Worm (Caenorhabditis elegans) whole organism, L2 larva: ENCODE results near the gene sqv-1.
A peak's percentile ranks its signal among the peaks of the same experiment; 100 is the strongest.

Experiments used
- C34F6.9 ChIP-seq: fragments of 150-350 bp; optimal IDR thresholded peaks from 2 replicates; lab custom pipeline; 2014; ENCODE audit warnings: missing biosample characterization, missing genetic modification characterization
- F13H6.1 ChIP-seq: sonication (generic microtip); optimal IDR thresholded peaks from 2 replicates; lab custom pipeline; 2016; ENCODE audit warnings: missing genetic modification characterization, missing compliant biosample characterization
- R02D3.7 ChIP-seq: fragments of 150-350 bp; optimal IDR thresholded peaks from 2 replicates; lab custom pipeline; 2014; ENCODE audit warnings: missing biosample characterization, missing genetic modification characterization
- Y55F3AM.14 ChIP-seq: fragments of 200-800 bp; sonication (Bioruptor generic); optimal IDR thresholded peaks from 2 replicates; lab custom pipeline; 2018; ENCODE audit warnings: mild to moderate bottlenecking, missing genetic modification characterization, missing compliant biosample characterization
- ZK546.5 ChIP-seq: sonication (generic microtip); optimal IDR thresholded peaks from 2 replicates; lab custom pipeline; 2017; ENCODE audit warnings: missing biosample characterization, missing genetic modification characterization
- alr-1 ChIP-seq: fragments of 150-350 bp; optimal IDR thresholded peaks from 2 replicates; lab custom pipeline; 2014; ENCODE audit warnings: missing biosample characterization, missing genetic modification characterization
- aly-2 ChIP-seq: fragments of 150-350 bp; optimal IDR thresholded peaks from 2 replicates; lab custom pipeline; 2014; ENCODE audit warnings: missing biosample characterization, missing genetic modification characterization
- ama-1 ChIP-seq: fragments of 150-350 bp; optimal IDR thresholded peaks from 2 replicates; lab custom pipeline; 2018; ENCODE audit warnings: inconsistent platforms
- ceh-16 ChIP-seq: fragments of 150-350 bp; optimal IDR thresholded peaks from 2 replicates; lab custom pipeline; 2014; ENCODE audit warnings: missing biosample characterization, missing genetic modification characterization
- ceh-82 ChIP-seq: fragments of 150-350 bp; optimal IDR thresholded peaks from 2 replicates; lab custom pipeline; 2014; ENCODE audit warnings: missing biosample characterization, missing genetic modification characterization
- crh-2 ChIP-seq: sonication (generic microtip); optimal IDR thresholded peaks from 2 replicates; lab custom pipeline; 2017; ENCODE audit warnings: missing biosample characterization, missing genetic modification characterization
- dmd-4 ChIP-seq: sonication (generic microtip); optimal IDR thresholded peaks from 2 replicates; lab custom pipeline; 2017; ENCODE audit warnings: missing biosample characterization, missing genetic modification characterization
- egl-27 ChIP-seq: sonication (generic microtip); optimal IDR thresholded peaks from 3 replicates; lab custom pipeline; 2017; ENCODE audit warnings: missing biosample characterization, missing genetic modification reagents, missing genetic modification characterization
- elt-1 ChIP-seq: fragments of 150-350 bp; optimal IDR thresholded peaks from 2 replicates; lab custom pipeline; 2014; ENCODE audit warnings: missing biosample characterization, missing genetic modification characterization
- elt-3 ChIP-seq: sonication (generic microtip); optimal IDR thresholded peaks from 2 replicates; lab custom pipeline; 2017; ENCODE audit warnings: missing biosample characterization, missing genetic modification characterization
- fos-1 ChIP-seq: fragments of 150-350 bp; optimal IDR thresholded peaks from 2 replicates; lab custom pipeline; 2014; ENCODE audit warnings: missing biosample characterization, missing genetic modification characterization
- gmeb-1 ChIP-seq: fragments of 150-350 bp; optimal IDR thresholded peaks from 2 replicates; lab custom pipeline; 2014; ENCODE audit warnings: missing biosample characterization, missing genetic modification characterization
- lin-11 ChIP-seq: fragments of 150-350 bp; sonication (generic microtip); optimal IDR thresholded peaks from 2 replicates; lab custom pipeline; 2014; ENCODE audit warnings: missing biosample characterization, missing genetic modification characterization, inconsistent platforms, mixed read lengths
- lin-13 ChIP-seq: fragments of 150-350 bp; optimal IDR thresholded peaks from 2 replicates; lab custom pipeline; 2014; ENCODE audit warnings: missing biosample characterization, missing genetic modification reagents, missing genetic modification characterization
- lin-39 ChIP-seq: fragments of 150-350 bp; optimal IDR thresholded peaks from 2 replicates; lab custom pipeline; 2014; ENCODE audit warnings: missing biosample characterization, missing genetic modification reagents, missing genetic modification characterization
- lsy-2 ChIP-seq, 2 experiments: fragments of 150-350 bp in 1 of 2; sonication (generic microtip) in 1 of 2; optimal IDR thresholded peaks; 2 replicates each; lab custom pipeline; 2014 to 2017; ENCODE audit warnings: missing biosample characterization in 2 of 2, missing genetic modification characterization in 2 of 2
- mab-5 ChIP-seq: fragments of 150-350 bp; optimal IDR thresholded peaks from 2 replicates; lab custom pipeline; 2014; ENCODE audit warnings: missing biosample characterization, missing genetic modification characterization
- mbf-1 ChIP-seq: sonication (generic microtip); optimal IDR thresholded peaks from 2 replicates; lab custom pipeline; 2017; ENCODE audit warnings: missing biosample characterization, missing genetic modification characterization
- mdl-1 ChIP-seq, 2 experiments: fragments of 150-350 bp in 1 of 2; sonication (generic microtip) in 1 of 2; optimal IDR thresholded peaks; 2 replicates each; lab custom pipeline; 2017; ENCODE audit warnings: missing biosample characterization in 2 of 2, missing genetic modification characterization in 2 of 2
- nhr-10 ChIP-seq: sonication (generic microtip); optimal IDR thresholded peaks from 2 replicates; lab custom pipeline; 2017; ENCODE audit warnings: missing biosample characterization, missing genetic modification characterization
- nhr-11 ChIP-seq: fragments of 150-350 bp; optimal IDR thresholded peaks from 2 replicates; lab custom pipeline; 2014; ENCODE audit warnings: missing biosample characterization, missing genetic modification characterization
- nhr-129 ChIP-seq: fragments of 150-350 bp; optimal IDR thresholded peaks from 2 replicates; lab custom pipeline; 2014; ENCODE audit warnings: missing biosample characterization, missing genetic modification characterization
- nhr-21 ChIP-seq: fragments of 150-350 bp; optimal IDR thresholded peaks from 2 replicates; lab custom pipeline; 2014; ENCODE audit warnings: missing biosample characterization, missing genetic modification characterization
- nhr-23 ChIP-seq: fragments of 150-350 bp; optimal IDR thresholded peaks from 2 replicates; lab custom pipeline; 2014; ENCODE audit warnings: missing biosample characterization, missing genetic modification reagents, missing genetic modification characterization
- nhr-237 ChIP-seq: fragments of 150-350 bp; optimal IDR thresholded peaks from 2 replicates; lab custom pipeline; 2014; ENCODE audit warnings: missing biosample characterization, missing genetic modification characterization
- nhr-25 ChIP-seq: fragments of 150-350 bp; sonication (generic microtip); optimal IDR thresholded peaks from 3 replicates; lab custom pipeline; 2014; ENCODE audit warnings: missing biosample characterization, missing genetic modification characterization
- nhr-6 ChIP-seq: fragments of 150-350 bp; optimal IDR thresholded peaks from 2 replicates; lab custom pipeline; 2014; ENCODE audit warnings: missing biosample characterization, missing genetic modification characterization
- nhr-77 ChIP-seq: fragments of 150-350 bp; optimal IDR thresholded peaks from 2 replicates; lab custom pipeline; 2014; ENCODE audit warnings: missing biosample characterization, missing genetic modification characterization
- peb-1 ChIP-seq: fragments of 150-350 bp; optimal IDR thresholded peaks from 2 replicates; lab custom pipeline; 2014; ENCODE audit warnings: missing biosample characterization, missing genetic modification characterization
- sem-4 ChIP-seq: fragments of 150-350 bp; optimal IDR thresholded peaks from 2 replicates; lab custom pipeline; 2014; ENCODE audit warnings: missing biosample characterization, missing genetic modification reagents, missing genetic modification characterization
- sma-3 ChIP-seq: sonication (generic microtip); optimal IDR thresholded peaks from 2 replicates; lab custom pipeline; 2016; ENCODE audit warnings: missing genetic modification reagents, missing genetic modification characterization, missing compliant biosample characterization
- sma-9 ChIP-seq, 2 experiments: fragments of 150-350 bp in 1 of 2; sonication (generic microtip) in 1 of 2; optimal IDR thresholded peaks; 2 replicates each; lab custom pipeline; 2014 to 2016; ENCODE audit warnings: missing genetic modification characterization in 2 of 2, mild to moderate bottlenecking in 1 of 2, missing biosample characterization in 1 of 2, missing compliant biosample characterization in 1 of 2, missing genetic modification reagents in 1 of 2, moderate library complexity in 1 of 2
- snpc-4 ChIP-seq: fragments of 150-350 bp; optimal IDR thresholded peaks from 2 replicates; lab custom pipeline; 2014; ENCODE audit warnings: missing biosample characterization, missing genetic modification characterization
- unc-39 ChIP-seq: fragments of 150-350 bp; optimal IDR thresholded peaks from 2 replicates; lab custom pipeline; 2014; ENCODE audit warnings: missing biosample characterization, missing genetic modification characterization
- unc-55 ChIP-seq: fragments of 150-350 bp; sonication (generic microtip); optimal IDR thresholded peaks from 3 replicates; lab custom pipeline; 2014; ENCODE audit warnings: missing biosample characterization, missing genetic modification reagents, missing genetic modification characterization
- zag-1 ChIP-seq: fragments of 150-350 bp; optimal IDR thresholded peaks from 2 replicates; lab custom pipeline; 2014; ENCODE audit warnings: missing biosample characterization, missing genetic modification characterization
- ztf-1 ChIP-seq: fragments of 200-800 bp; sonication (Bioruptor generic); conservative IDR thresholded peaks from 2 replicates; pipeline ENCODE4 v1.3.6; 2022; ENCODE audit warnings: missing genetic modification characterization, missing compliant biosample characterization
- ztf-11 ChIP-seq: sonication (generic microtip); optimal IDR thresholded peaks from 2 replicates; lab custom pipeline; 2017; ENCODE audit warnings: missing biosample characterization, missing genetic modification characterization

The sqv-1 gene

DNA sequence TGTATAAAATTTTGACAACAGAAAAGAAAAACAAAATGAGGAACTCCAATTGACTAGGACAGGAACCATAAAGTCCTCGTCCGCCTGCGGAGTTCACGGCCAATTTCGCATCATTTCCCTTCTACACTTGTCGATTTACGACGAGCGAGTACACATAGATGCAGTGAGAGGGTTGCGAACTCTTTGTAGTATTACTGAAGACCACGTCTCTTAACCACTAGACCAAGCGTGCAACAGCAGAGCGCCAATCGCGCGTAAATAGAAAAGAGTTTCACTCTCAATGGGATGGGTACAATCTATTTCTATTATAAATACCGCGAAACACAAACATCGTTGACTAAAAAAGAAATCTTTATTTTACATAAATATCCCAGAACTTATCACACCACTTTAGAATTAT lies 14.5 kb downstream of the sqv-1 start (continued):
- peak; percentile 74 for TF ChIP-seq F13H6.1 (tag; lab: Kevin White, UChicago)
- TF ChIP-seq fos-1 (tag; lab: Kevin White, UChicago), result peak; percentile 72
- no peak for TF ChIP-seq nhr-77
- no peak for TF ChIP-seq peb-1
- no peak for TF ChIP-seq lin-39

DNA sequence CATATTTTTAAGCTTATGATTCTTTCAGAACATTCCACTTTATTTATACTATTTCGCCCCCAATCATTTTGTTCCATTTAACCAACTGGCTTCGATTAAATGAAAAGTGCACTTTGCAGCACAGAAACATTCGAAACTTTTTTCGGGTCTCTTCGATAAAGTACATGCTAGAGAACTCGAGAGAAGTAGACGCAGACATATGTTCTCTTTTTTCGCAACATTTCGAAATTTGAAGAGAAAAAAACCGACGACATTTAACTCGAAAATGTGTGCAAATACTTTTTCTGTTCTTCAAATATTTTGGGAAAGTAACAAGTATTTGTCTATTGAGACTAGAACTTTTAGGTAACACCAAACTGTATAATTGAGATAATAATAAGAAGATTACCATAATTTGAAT lies 16.0 kb downstream of the sqv-1 start:
- TF ChIP-seq unc-55 (GFP tag; lab: Kevin White, UChicago) (peak; percentile 41), mab-5 (tag; lab: Kevin White, UChicago) (no peak), C34F6.9 (tag; lab: Kevin White, UChicago) (peak; percentile 84), sma-3 (GFP tag; lab: Kevin White, UChicago) (no peak), nhr-129 (tag; lab: Kevin White, UChicago) (peak; percentile 81), elt-1 (tag; lab: Kevin White, UChicago) (no peak), dmd-4 (tag; lab: Kevin White, UChicago) (no peak), sma-9 (GFP tag; optimal IDR thresholded peaks at IDR 0.05; lab: Kevin White, UChicago) (no peak), sma-9 (tag; optimal IDR thresholded peaks at IDR 0.05; lab: Kevin White, UChicago) (no peak), nhr-25 (tag; lab: Kevin White, UChicago) (no peak), fos-1 (tag; lab: Kevin White, UChicago) (peak; percentile 43), ceh-82 (no peak), nhr-23 (tag; lab: Kevin White, UChicago) (no peak), nhr-6 (tag; lab: Kevin White, UChicago) (no peak), crh-2 (tag; lab: Kevin White, UChicago) (peak; percentile 46), R02D3.7 (tag; lab: Kevin White, UChicago) (no peak), lin-13 (no peak), ztf-1 (GFP tag; lab: Robert Waterston, UW) (no peak), ZK546.5 (tag; lab: Kevin White, UChicago) (no peak), nhr-11 (tag; lab: Kevin White, UChicago) (no peak), egl-27 (tag; lab: Kevin White, UChicago) (no peak)

DNA sequence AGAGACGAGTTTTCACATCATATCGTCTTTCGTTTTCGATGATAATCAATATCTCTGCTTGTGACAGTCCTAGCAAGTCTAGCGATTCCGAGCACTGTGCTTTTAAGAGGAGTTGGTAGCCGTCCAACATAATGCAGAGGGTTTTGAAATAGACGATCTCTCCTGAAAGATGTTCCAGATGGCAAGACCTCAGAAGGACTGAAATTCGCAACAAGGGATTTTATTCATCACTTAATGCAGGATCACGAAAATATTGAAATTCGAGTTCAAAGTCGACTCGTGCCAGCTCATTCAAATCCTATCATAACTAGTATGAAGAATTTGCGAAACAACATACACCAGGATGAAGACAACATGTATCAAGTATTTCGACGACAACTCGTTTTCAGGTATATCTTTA lies 16.6 kb downstream of the sqv-1 start, which contains the start of gene D2096.7:
D2096.7 (minus strand) TSS at position 130 of the 400 bp plus-strand sequence.
- TF ChIP-seq ceh-16, result no peak
- TF ChIP-seq nhr-23 (tag; lab: Kevin White, UChicago), result no peak
- TF ChIP-seq F13H6.1 (tag; lab: Kevin White, UChicago), result no peak
- TF ChIP-seq crh-2 (tag; lab: Kevin White, UChicago), result peak; percentile 20
- no peak for TF ChIP-seq nhr-129 (tag; lab: Kevin White, UChicago)
- peak; percentile 3 for TF ChIP-seq Y55F3AM.14
- no peak for TF ChIP-seq mdl-1 (tag; optimal IDR thresholded peaks at IDR 0.05; lab: Kevin White, UChicago)

DNA sequence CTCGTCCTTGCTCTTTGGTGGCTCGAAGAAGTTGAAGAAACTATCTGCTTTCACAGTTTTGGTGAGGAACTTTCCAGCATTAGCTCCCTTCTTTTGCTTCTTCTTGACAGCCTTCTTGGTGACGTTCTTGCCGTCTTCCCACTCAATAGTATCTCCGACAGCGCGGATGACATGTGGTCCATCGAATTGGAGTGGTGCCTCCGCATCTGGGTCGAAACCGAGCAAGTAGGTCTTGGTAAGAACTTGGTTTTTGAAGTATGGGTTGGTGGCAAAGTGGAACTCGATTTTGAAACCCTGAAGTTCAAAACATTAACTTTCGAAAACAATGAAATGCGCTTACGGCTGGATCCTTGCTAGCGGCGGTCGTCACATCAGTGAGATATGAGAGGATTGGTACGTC lies 17.4 kb downstream of the sqv-1 start:
- TF ChIP-seq F13H6.1 (tag; lab: Kevin White, UChicago) (no peak), alr-1 (no peak), sma-3 (GFP tag; lab: Kevin White, UChicago) (no peak), nhr-21 (tag; lab: Kevin White, UChicago) (no peak), unc-55 (GFP tag; lab: Kevin White, UChicago) (no peak), Y55F3AM.14 (no peak), nhr-11 (tag; lab: Kevin White, UChicago) (no peak), mab-5 (tag; lab: Kevin White, UChicago) (no peak), crh-2 (tag; lab: Kevin White, UChicago) (no peak), zag-1 (tag; lab: Kevin White, UChicago) (no peak), egl-27 (tag; lab: Kevin White, UChicago) (no peak), R02D3.7 (tag; lab: Kevin White, UChicago) (no peak), nhr-237 (tag; lab: Kevin White, UChicago) (no peak), nhr-129 (tag; lab: Kevin White, UChicago) (no peak), lin-11 (tag; lab: Kevin White, UChicago) (no peak), ama-1 (lab: Kevin White, UChicago) (no peak), mbf-1 (tag; lab: Kevin White, UChicago) (no peak)

DNA sequence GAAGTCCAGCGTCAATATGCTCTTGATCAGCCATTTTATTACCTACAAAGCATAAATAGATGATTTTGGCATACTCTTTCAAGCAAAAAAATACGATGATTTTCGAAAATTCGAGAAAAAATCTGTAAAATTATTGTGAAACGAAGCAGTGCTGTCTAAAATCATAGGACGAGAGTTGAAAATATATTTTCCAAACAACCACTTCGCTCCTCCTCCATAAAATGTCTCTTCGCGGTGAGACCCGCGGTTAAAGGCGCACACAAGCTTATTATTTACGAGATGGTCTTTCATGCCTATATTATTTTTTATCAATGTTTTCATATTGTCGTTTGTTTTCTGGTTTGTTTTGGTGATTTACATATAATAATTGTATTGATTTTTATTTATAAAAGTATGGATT lies 18.4 kb downstream of the sqv-1 start, which contains the start of gene nap-1:
nap-1 (minus strand) TSS at position 42 of the 400 bp plus-strand sequence.
- TF ChIP-seq nhr-25 (tag; lab: Kevin White, UChicago), result peak; percentile 73
- TF ChIP-seq snpc-4 (tag; lab: Kevin White, UChicago), result peak; percentile 66
- TF ChIP-seq mdl-1 (tag; optimal IDR thresholded peaks at IDR 0.05; lab: Kevin White, UChicago), result peak in 1 of 2 experiments; percentile 11
- TF ChIP-seq ztf-11 (tag; lab: Kevin White, UChicago), result no peak
- TF ChIP-seq unc-39, result no peak
- no peak for TF ChIP-seq alr-1
- no peak for TF ChIP-seq aly-2 (tag; lab: Kevin White, UChicago)
- no peak for TF ChIP-seq nhr-11 (tag; lab: Kevin White, UChicago)
- peak; percentile 0 for TF ChIP-seq sem-4 (tag; lab: Kevin White, UChicago)
- no peak for TF ChIP-seq nhr-10 (tag; lab: Kevin White, UChicago)
- peak; percentile 71 for TF ChIP-seq sma-9 (GFP tag; optimal IDR thresholded peaks at IDR 0.05; lab: Kevin White, UChicago)
- TF ChIP-seq sma-9 (tag; optimal IDR thresholded peaks at IDR 0.05; lab: Kevin White, UChicago), result no peak
- TF ChIP-seq gmeb-1 (tag; lab: Kevin White, UChicago), result peak; percentile 76
- TF ChIP-seq mab-5 (tag; lab: Kevin White, UChicago), result peak; percentile 53
- TF ChIP-seq lsy-2 (tag; optimal IDR thresholded peaks at IDR 0.05; lab: Kevin White, UChicago), result peak; percentile 63 to 90
- TF ChIP-seq ama-1 (lab: Kevin White, UChicago), result no peak
- no peak for TF ChIP-seq peb-1
- no peak for TF ChIP-seq elt-3 (tag; lab: Kevin White, UChicago)
- peak; percentile 87 for TF ChIP-seq nhr-129 (tag; lab: Kevin White, UChicago)
- no peak for TF ChIP-seq egl-27 (tag; lab: Kevin White, UChicago)
- TF ChIP-seq nhr-23 (tag; lab: Kevin White, UChicago), result no peak
- no peak for TF ChIP-seq nhr-77
- peak; percentile 88 for TF ChIP-seq C34F6.9 (tag; lab: Kevin White, UChicago)
